Fruit fly (Drosophila melanogaster) whole organism, embryonic: ENCODE measurements around the gene mask.
A peak's percentile ranks its signal among the peaks of the same experiment; 100 is the strongest.

Experiments used
- C15 ChIP-seq: fragments of 200-800 bp; sonication (Bioruptor generic); IDR thresholded peaks from 3 replicates; pipeline ENCODE4 v1.3.6; 2022; ENCODE audit warnings: missing biosample characterization, missing genetic modification characterization
- CG10543 ChIP-seq: fragments of 200-800 bp; sonication (Bioruptor generic); optimal IDR thresholded peaks from 3 replicates; lab custom pipeline; 2017; ENCODE audit warnings: missing biosample characterization, mild to moderate bottlenecking, missing genetic modification characterization, moderate library complexity
- CG11398 ChIP-seq: fragments of 200-800 bp; sonication (Bioruptor generic); optimal IDR thresholded peaks from 2 replicates; lab custom pipeline; 2016; ENCODE audit warnings: missing biosample characterization, missing genetic modification characterization
- CG11723 ChIP-seq: fragments of 200-800 bp; sonication (Bioruptor generic); optimal IDR thresholded peaks from 2 replicates; lab custom pipeline; 2017; ENCODE audit warnings: missing biosample characterization, mild to moderate bottlenecking, missing genetic modification characterization
- CG14014 ChIP-seq: fragments of 200-800 bp; sonication (Bioruptor generic); IDR thresholded peaks from 2 replicates; pipeline ENCODE4 v1.3.6; 2022; ENCODE audit warnings: missing biosample characterization, missing genetic modification characterization
- CG14860 ChIP-seq: fragments of 200-800 bp; sonication (Bioruptor generic); IDR thresholded peaks from 3 replicates; pipeline ENCODE4 v1.3.6; 2022; ENCODE audit warnings: missing biosample characterization, missing genetic modification characterization; ENCODE audit not compliant: partially characterized antibody
- CG15479 ChIP-seq: fragments of 200-800 bp; sonication (Bioruptor generic); optimal IDR thresholded peaks from 3 replicates; lab custom pipeline; 2019; ENCODE audit warnings: missing biosample characterization, mild to moderate bottlenecking, missing genetic modification characterization, moderate library complexity
- CG17829 ChIP-seq: fragments of 200-800 bp; optimal IDR thresholded peaks from 2 replicates; lab custom pipeline; 2019; ENCODE audit warnings: missing biosample characterization, mild to moderate bottlenecking, missing genetic modification characterization, moderate library complexity
- CG17912 ChIP-seq: fragments of 200-800 bp; sonication (Bioruptor generic); optimal IDR thresholded peaks from 2 replicates; lab custom pipeline; 2018; ENCODE audit warnings: missing biosample characterization, mild to moderate bottlenecking, missing genetic modification characterization
- CG18619 ChIP-seq: fragments of 200-800 bp; sonication (Bioruptor generic); optimal IDR thresholded peaks from 3 replicates; lab custom pipeline; 2017; ENCODE audit warnings: missing biosample characterization, mild to moderate bottlenecking, missing genetic modification characterization
- CG2120 ChIP-seq: fragments of 200-800 bp; sonication (Bioruptor generic); optimal IDR thresholded peaks from 3 replicates; lab custom pipeline; 2016; ENCODE audit warnings: missing biosample characterization, missing genetic modification characterization
- CG2202 ChIP-seq: fragments of 200-800 bp; sonication (Bioruptor generic); optimal IDR thresholded peaks from 2 replicates; lab custom pipeline; 2018; ENCODE audit warnings: missing biosample characterization, mild to moderate bottlenecking, missing genetic modification characterization
- CG31365 ChIP-seq: fragments of 200-800 bp; sonication (Bioruptor generic); optimal IDR thresholded peaks from 2 replicates; lab custom pipeline; 2018; ENCODE audit warnings: missing biosample characterization, mild to moderate bottlenecking, missing genetic modification characterization
- CG3281 ChIP-seq: fragments of 200-800 bp; sonication (Bioruptor generic); optimal IDR thresholded peaks from 3 replicates; lab custom pipeline; 2017; ENCODE audit warnings: missing biosample characterization, mild to moderate bottlenecking, missing genetic modification characterization
- CG4404 ChIP-seq: fragments of 200-800 bp; sonication (Bioruptor generic); IDR thresholded peaks from 2 replicates; pipeline ENCODE4 v1.3.6; 2022; ENCODE audit warnings: missing biosample characterization, missing genetic modification characterization
- CG7271 ChIP-seq: fragments of 200-800 bp; sonication (Bioruptor generic); optimal IDR thresholded peaks from 2 replicates; lab custom pipeline; 2018; ENCODE audit warnings: missing biosample characterization, mild to moderate bottlenecking, missing genetic modification characterization, moderate library complexity
- CG8089 ChIP-seq: fragments of 200-800 bp; sonication (Bioruptor generic); optimal IDR thresholded peaks from 3 replicates; lab custom pipeline; 2016; ENCODE audit warnings: missing biosample characterization, missing genetic modification characterization
- CG9727 ChIP-seq: fragments of 200-800 bp; sonication (Bioruptor generic); optimal IDR thresholded peaks from 3 replicates; lab custom pipeline; 2017; ENCODE audit warnings: missing biosample characterization, mild to moderate bottlenecking, missing genetic modification characterization
- D19B ChIP-seq: fragments of 200-800 bp; sonication (Bioruptor generic); optimal IDR thresholded peaks from 2 replicates; lab custom pipeline; 2017; ENCODE audit warnings: missing biosample characterization, mild to moderate bottlenecking, missing genetic modification characterization
- Ets65A ChIP-seq: fragments of 200-800 bp; sonication (Bioruptor generic); peaks from one replicate; lab custom pipeline; 2016; ENCODE audit warnings: missing biosample characterization, missing genetic modification characterization
- HLH4C ChIP-seq: fragments of 200-800 bp; sonication (Bioruptor generic); IDR thresholded peaks from 3 replicates; pipeline ENCODE4 v1.3.6; 2022; ENCODE audit warnings: missing biosample characterization, missing genetic modification characterization; ENCODE audit not compliant: partially characterized antibody
- Lpt ChIP-seq: fragments of >200 bp; optimal IDR thresholded peaks from 2 replicates; lab custom pipeline; 2018; ENCODE audit warnings: missing biosample characterization, missing genetic modification characterization
- Max ChIP-seq: fragments of 200-800 bp; sonication (Bioruptor generic); optimal IDR thresholded peaks from 2 replicates; lab custom pipeline; 2016; ENCODE audit warnings: missing biosample characterization, mild to moderate bottlenecking, missing genetic modification characterization
- NK7.1 ChIP-seq: fragments of 200-800 bp; sonication (Bioruptor generic); optimal IDR thresholded peaks from 3 replicates; lab custom pipeline; 2016; ENCODE audit warnings: missing biosample characterization, missing genetic modification characterization
- Oli ChIP-seq: fragments of 200-800 bp; sonication (Bioruptor generic); optimal IDR thresholded peaks from 2 replicates; lab custom pipeline; 2018; ENCODE audit warnings: missing biosample characterization, mild to moderate bottlenecking, missing genetic modification characterization, moderate library complexity
- PHDP ChIP-seq: fragments of 200-800 bp; sonication (Bioruptor generic); optimal IDR thresholded peaks from 3 replicates; lab custom pipeline; 2018; ENCODE audit warnings: missing biosample characterization, mild to moderate bottlenecking, missing genetic modification characterization, moderate library complexity
- Pdp1 ChIP-seq, 2 experiments: fragments of 200-800 bp; sonication (Bioruptor generic); optimal IDR thresholded peaks; 3 replicates each; lab custom pipeline; 2016; ENCODE audit warnings: missing biosample characterization in 2 of 2, missing genetic modification characterization in 2 of 2, mild to moderate bottlenecking in 1 of 2, moderate library complexity in 1 of 2
- Xbp1 ChIP-seq: fragments of 200-800 bp; sonication (Bioruptor generic); optimal IDR thresholded peaks from 3 replicates; lab custom pipeline; 2016; ENCODE audit warnings: missing biosample characterization, mild to moderate bottlenecking, missing genetic modification characterization
- Xrp1 ChIP-seq: fragments of 200-800 bp; sonication (Bioruptor generic); IDR thresholded peaks from 2 replicates; pipeline ENCODE4 v1.3.6; 2022; ENCODE audit warnings: missing biosample characterization, missing genetic modification characterization
- az2 ChIP-seq: fragments of 200-800 bp; sonication (Bioruptor generic); optimal IDR thresholded peaks from 3 replicates; lab custom pipeline; 2016; ENCODE audit warnings: missing biosample characterization, missing genetic modification characterization
- cad ChIP-seq: fragments of >200 bp; optimal IDR thresholded peaks from 2 replicates; lab custom pipeline; 2017; ENCODE audit warnings: missing biosample characterization, missing genetic modification characterization
- cwo ChIP-seq: fragments of 200-800 bp; sonication (Bioruptor generic); optimal IDR thresholded peaks from 3 replicates; lab custom pipeline; 2017; ENCODE audit warnings: missing biosample characterization, missing genetic modification characterization, mild to moderate bottlenecking, moderate library complexity, missing genetic modification reagents
- disco-r ChIP-seq: fragments of 200-800 bp; sonication (Bioruptor generic); optimal IDR thresholded peaks from 2 replicates; lab custom pipeline; 2016; ENCODE audit warnings: missing biosample characterization, missing genetic modification characterization
- dpn ChIP-seq, 2 experiments: fragments of 200-800 bp; sonication (Bioruptor generic); optimal IDR thresholded peaks; 3 replicates each; lab custom pipeline; 2016; ENCODE audit warnings: missing biosample characterization in 2 of 2, missing genetic modification characterization in 2 of 2
- fd3F ChIP-seq: fragments of 200-800 bp; sonication (Bioruptor generic); optimal IDR thresholded peaks from 2 replicates; lab custom pipeline; 2018; ENCODE audit warnings: missing biosample characterization, mild to moderate bottlenecking, missing genetic modification characterization, moderate library complexity
- gce ChIP-seq: fragments of 200-800 bp; sonication (Bioruptor generic); IDR thresholded peaks from 3 replicates; pipeline ENCODE4 v1.3.6; 2022; ENCODE audit warnings: missing biosample characterization, missing genetic modification characterization
- gcm ChIP-seq: fragments of 200-800 bp; sonication (Bioruptor generic); optimal IDR thresholded peaks from 2 replicates; lab custom pipeline; 2019; ENCODE audit warnings: missing biosample characterization, mild to moderate bottlenecking, missing genetic modification characterization, moderate library complexity
- jigr1 ChIP-seq: fragments of 200-800 bp; sonication (Bioruptor generic); IDR thresholded peaks from 3 replicates; pipeline ENCODE4 v1.3.6; 2022; ENCODE audit warnings: missing biosample characterization, missing genetic modification characterization
- ken ChIP-seq: fragments of 200-800 bp; sonication (Bioruptor generic); IDR thresholded peaks from 3 replicates; pipeline ENCODE4 v1.3.6; 2022; ENCODE audit warnings: missing biosample characterization, missing genetic modification characterization
- kni ChIP-seq: fragments of 200-800 bp; sonication (Bioruptor generic); optimal IDR thresholded peaks from 3 replicates; lab custom pipeline; 2017; ENCODE audit warnings: mild to moderate bottlenecking, missing biosample characterization, missing genetic modification reagents, missing genetic modification characterization
- luna ChIP-seq: fragments of 200-800 bp; sonication (Bioruptor generic); optimal IDR thresholded peaks from 2 replicates; lab custom pipeline; 2016; ENCODE audit warnings: missing biosample characterization, missing genetic modification characterization
- nerfin-2 ChIP-seq: fragments of 200-800 bp; sonication (Bioruptor generic); IDR thresholded peaks from 2 replicates; pipeline ENCODE4 v1.3.6; 2022; ENCODE audit warnings: missing biosample characterization, missing genetic modification characterization; ENCODE audit not compliant: partially characterized antibody
- onecut ChIP-seq: fragments of 200-800 bp; sonication (Bioruptor generic); IDR thresholded peaks from 2 replicates; pipeline ENCODE4 v1.3.6; 2022; ENCODE audit warnings: missing biosample characterization, missing genetic modification characterization
- p53 ChIP-seq: fragments of 200-800 bp; sonication (Bioruptor generic); optimal IDR thresholded peaks from 2 replicates; lab custom pipeline; 2016; ENCODE audit warnings: missing biosample characterization, missing genetic modification characterization
- pzg ChIP-seq: fragments of 200-800 bp; sonication (Bioruptor generic); optimal IDR thresholded peaks from 3 replicates; lab custom pipeline; 2018; ENCODE audit warnings: missing biosample characterization, mild to moderate bottlenecking, missing genetic modification characterization, moderate library complexity
- ranshi ChIP-seq: fragments of 200-800 bp; sonication (Bioruptor generic); IDR thresholded peaks from 2 replicates; pipeline ENCODE4 v1.3.6; 2022; ENCODE audit warnings: missing biosample characterization, missing genetic modification characterization
- stc ChIP-seq: fragments of 200-800 bp; sonication (Bioruptor generic); IDR thresholded peaks from 2 replicates; pipeline ENCODE4 v1.3.6; 2022; ENCODE audit warnings: missing biosample characterization, missing genetic modification characterization
- vvl ChIP-seq: fragments of 200-800 bp; sonication (Bioruptor generic); IDR thresholded peaks from 2 replicates; pipeline ENCODE4 v1.3.6; 2022; ENCODE audit warnings: missing biosample characterization, missing genetic modification characterization

The mask gene

dm6 chr3R:24295556-24296465 lies 65.4 kb downstream of the mask start (continued):
- TF ChIP-seq CG9727 (GFP tag; lab: Kevin White, UChicago) (peak; percentile 83), onecut (GFP tag; lab: Robert Waterston, UW) (peak; percentile 73), CG3281 (GFP tag; lab: Kevin White, UChicago) (peak; percentile 75), ken (GFP tag; lab: Robert Waterston, UW) (peak; percentile 72; the same call in 2 of the 3 replicates), vvl (GFP tag; lab: Robert Waterston, UW) (peak; percentile 89), cwo (no peak), jigr1 (no peak), CG2120 (GFP tag; lab: Kevin White, UChicago) (peak; percentile 89), C15 (GFP tag; lab: Robert Waterston, UW) (0 out of 3 replicates have a peak, but pooled peaks have one; percentile 54), gce (GFP tag; lab: Robert Waterston, UW) (peak; percentile 62; the same call in 1 of the 3 replicates), Ets65A (GFP tag; lab: Kevin White, UChicago) (peak; percentile 91), Pdp1 (GFP tag; optimal IDR thresholded peaks at IDR 0.05; lab: Kevin White, UChicago) (peak; percentile 73 to 81), p53 (GFP tag; lab: Kevin White, UChicago) (no peak), CG8089 (GFP tag; lab: Kevin White, UChicago) (peak; percentile 55), ranshi (GFP tag; lab: Robert Waterston, UW) (peak; percentile 81), cad (GFP tag; lab: Kevin White, UChicago) (no peak), CG11398 (peak; percentile 52), CG11723 (GFP tag; lab: Kevin White, UChicago) (peak; percentile 58), CG15479 (GFP tag; lab: Kevin White, UChicago) (no peak), pzg (GFP tag; lab: Kevin White, UChicago) (no peak), D19B (GFP tag; lab: Kevin White, UChicago) (peak; percentile 29), dpn (GFP tag; optimal IDR thresholded peaks at IDR 0.05; lab: Kevin White, UChicago) (peak; percentile 76 to 81), Lpt (no peak), CG4404 (GFP tag; lab: Robert Waterston, UW) (peak; percentile 84), CG14014 (peak; percentile 89), CG7271 (tag; lab: Kevin White, UChicago) (no peak), CG17912 (no peak), CG17829 (tag; lab: Kevin White, UChicago) (peak; percentile 83), Xbp1 (peak; percentile 80), CG31365 (no peak), nerfin-2 (GFP tag; lab: Robert Waterston, UW) (no peak), fd3F (GFP tag; lab: Kevin White, UChicago) (peak; percentile 79), luna (GFP tag; lab: Kevin White, UChicago) (no peak), Oli (tag; lab: Kevin White, UChicago) (peak; percentile 81), stc (GFP tag; lab: Robert Waterston, UW) (peak; percentile 75), NK7.1 (GFP tag; lab: Kevin White, UChicago) (peak; percentile 69), PHDP (peak; percentile 78), kni (GFP tag; lab: Kevin White, UChicago) (peak; percentile 38), HLH4C (GFP tag; lab: Robert Waterston, UW) (no peak), Max (GFP tag; lab: Kevin White, UChicago) (peak; percentile 50), CG18619 (GFP tag; lab: Kevin White, UChicago) (peak; percentile 73), disco-r (GFP tag; lab: Kevin White, UChicago) (peak; percentile 19), CG14860 (GFP tag; lab: Robert Waterston, UW) (no peak), az2 (GFP tag; lab: Kevin White, UChicago) (peak; percentile 75), Xrp1 (peak; percentile 86), gcm (GFP tag; lab: Kevin White, UChicago) (peak; percentile 29), CG10543 (GFP tag; lab: Kevin White, UChicago) (peak; percentile 46), CG2202 (tag; lab: Kevin White, UChicago) (peak; percentile 52)
